Worm (Caenorhabditis elegans): Measurements from ENCODE around the gene T27D12.6.

Gene T27D12.6

ce11 chrII:11830601-11831000 lies 4.7 kb upstream of the T27D12.6 start:
- TF ChIP-seq unc-62 (GFP tag; optimal IDR thresholded peaks at IDR 0.05) = no peak

DNA sequence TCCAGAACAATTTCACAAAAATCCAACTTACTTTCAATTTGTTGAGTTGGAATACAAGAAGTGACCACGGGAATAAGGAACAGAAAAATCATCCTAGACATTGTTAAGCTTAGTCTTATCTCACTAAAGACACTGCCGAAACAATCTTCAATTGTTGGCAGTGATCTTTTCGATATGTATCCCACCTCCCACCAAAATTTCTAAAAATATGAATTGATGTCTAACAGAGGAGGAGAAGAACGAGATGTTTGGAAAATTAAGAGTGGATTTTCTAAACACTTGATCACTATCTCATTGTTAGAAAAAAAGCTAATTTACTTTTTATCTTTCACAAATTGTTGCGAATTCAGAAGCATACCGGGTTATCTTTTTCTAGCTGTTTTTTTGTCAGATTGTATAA lies 2.8 kb upstream of the T27D12.6 start, which contains the start of gene clec-144:
clec-144 (minus strand) TSS at position 101 of the 400 bp plus-strand sequence.
- no peak for TF ChIP-seq unc-62 (GFP tag; optimal IDR thresholded peaks at IDR 0.05)

DNA sequence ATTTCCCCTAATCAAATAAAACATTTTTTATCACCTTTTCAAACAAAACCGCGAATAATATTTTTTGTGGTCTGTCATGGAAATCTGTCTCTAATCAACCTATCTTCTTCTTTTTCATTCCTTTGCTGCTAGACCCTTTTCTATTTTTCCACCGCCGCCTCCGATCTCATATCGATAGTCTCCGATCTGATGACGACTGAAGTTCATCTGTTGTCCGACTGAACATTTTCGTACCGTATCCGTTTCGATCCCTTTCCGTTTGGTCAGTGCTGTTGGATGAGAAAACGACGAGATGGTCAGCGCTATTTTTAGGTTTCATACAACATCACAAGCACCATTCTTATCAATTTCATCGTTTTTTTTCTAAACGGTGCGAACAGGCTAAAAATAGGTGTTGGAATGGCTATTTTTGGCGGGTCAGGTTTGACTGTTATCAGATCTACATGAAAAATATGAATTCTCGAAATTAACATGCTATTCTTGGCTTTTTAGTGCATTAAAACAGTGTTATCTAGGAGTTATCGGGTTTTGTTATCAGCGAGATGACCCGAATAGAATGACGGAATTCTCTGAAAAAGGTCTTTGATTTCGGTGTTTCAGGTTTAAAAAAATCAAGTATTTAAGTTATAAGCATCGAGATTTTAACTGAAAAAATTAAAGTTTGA lies 1.4 kb downstream of the T27D12.6 start:
- TF ChIP-seq unc-62 (GFP tag; optimal IDR thresholded peaks at IDR 0.05) = no peak

DNA sequence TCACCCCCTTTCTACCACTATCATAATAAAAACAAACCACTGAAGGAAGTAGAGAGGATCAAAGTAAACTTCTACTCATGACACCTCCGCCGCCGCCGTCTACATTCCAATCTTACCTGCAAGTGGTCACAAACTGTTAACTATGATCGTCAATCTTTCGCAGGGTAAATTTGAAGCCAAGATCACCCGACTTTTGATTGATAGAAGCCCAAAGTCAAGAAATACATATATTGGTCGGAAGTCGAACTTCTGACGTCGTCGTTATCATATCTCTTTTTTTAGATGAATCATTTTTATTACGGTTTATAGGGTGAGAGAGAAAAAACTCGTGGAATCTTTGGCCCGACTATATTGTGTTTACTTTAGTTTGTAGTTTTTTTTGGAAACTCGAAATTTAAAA lies 3.0 kb downstream of the T27D12.6 start:
- no peak for TF ChIP-seq unc-62 (GFP tag; optimal IDR thresholded peaks at IDR 0.05)

- TF ChIP-seq unc-62 (GFP tag; optimal IDR thresholded peaks at IDR 0.05) = no peak
These were observed 3.8 kb downstream of the T27D12.6 start for ce11 chrII:11839116-11839515.

ce11 chrII:11841653-11842052 lies 6.3 kb downstream of the T27D12.6 start:
- no peak for TF ChIP-seq unc-62 (GFP tag; optimal IDR thresholded peaks at IDR 0.05)

DNA sequence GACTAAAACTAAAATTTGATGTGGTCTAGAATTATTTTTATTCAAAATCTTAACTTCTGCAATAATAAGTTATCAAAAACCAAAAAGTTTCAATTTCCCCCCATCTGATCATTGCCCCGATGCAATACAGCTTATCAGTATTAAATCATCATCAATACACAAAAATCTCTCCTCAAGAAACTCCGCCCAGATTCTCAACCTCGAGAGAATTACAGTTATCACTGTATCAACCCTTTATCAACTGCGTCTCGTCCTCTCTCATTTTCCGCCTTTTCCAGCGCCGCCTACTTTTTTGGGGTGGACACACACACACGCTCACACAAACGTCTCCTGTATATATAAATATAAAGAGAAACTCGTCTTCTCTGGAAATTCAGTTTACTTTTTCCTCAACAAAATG lies 7.0 kb downstream of the T27D12.6 start, which contains the start of gene T27D12.1:
T27D12.1 (plus strand) TSS at position 301 of the 400 bp plus-strand sequence.
- no peak for TF ChIP-seq unc-62 (GFP tag; optimal IDR thresholded peaks at IDR 0.05)

DNA sequence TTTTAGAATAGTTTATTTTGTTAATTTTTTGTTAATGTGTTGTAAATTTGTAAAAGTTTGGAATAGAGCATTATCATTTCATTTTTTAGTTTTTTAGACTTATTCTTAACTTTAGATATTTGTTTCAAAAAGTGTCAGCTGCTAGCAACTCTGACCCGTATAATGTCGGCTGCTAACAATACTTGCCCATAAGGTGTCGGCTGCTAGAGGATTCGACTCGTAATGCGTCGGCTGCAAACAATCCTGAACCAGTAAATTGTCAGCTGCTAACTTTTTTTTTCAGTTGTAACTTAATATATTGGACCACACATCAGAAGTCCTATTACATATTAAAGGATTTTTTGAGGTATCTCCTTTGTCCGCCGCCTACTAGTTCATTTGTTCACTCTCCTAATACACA lies 7.5 kb downstream of the T27D12.6 start:
- TF ChIP-seq unc-62 (GFP tag; optimal IDR thresholded peaks at IDR 0.05) = no peak

DNA sequence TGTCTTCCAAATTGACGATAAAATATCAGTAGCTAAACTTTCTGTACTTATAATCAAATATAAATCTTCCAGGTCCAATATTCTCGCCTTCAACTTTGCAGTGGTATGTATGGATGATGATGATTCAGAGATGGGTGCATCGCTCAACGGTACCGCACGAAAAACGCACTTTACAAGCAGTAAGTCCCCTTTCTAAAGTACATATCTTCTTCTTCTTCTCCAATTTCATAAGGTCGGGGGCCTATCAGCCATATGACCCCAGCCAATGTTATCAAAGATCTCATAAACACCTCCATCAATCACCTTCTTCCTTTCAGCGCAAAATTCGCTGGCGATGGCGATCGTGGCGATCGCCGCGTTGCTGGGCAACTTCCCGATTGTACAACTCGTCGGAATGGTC lies 8.1 kb downstream of the T27D12.6 start:
- TF ChIP-seq unc-62 (GFP tag; optimal IDR thresholded peaks at IDR 0.05) = no peak

ce11 chrII:11844072-11844471 lies 8.8 kb downstream of the T27D12.6 start:
- TF ChIP-seq unc-62 (GFP tag; optimal IDR thresholded peaks at IDR 0.05) = no peak

- no peak for TF ChIP-seq unc-62 (GFP tag; optimal IDR thresholded peaks at IDR 0.05)
These were observed 9.7 kb downstream of the T27D12.6 start for ce11 chrII:11844984-11845383.

- TF ChIP-seq unc-62 (GFP tag; optimal IDR thresholded peaks at IDR 0.05) = no peak
These were observed 10.6 kb downstream of the T27D12.6 start for ce11 chrII:11845954-11846353.

DNA sequence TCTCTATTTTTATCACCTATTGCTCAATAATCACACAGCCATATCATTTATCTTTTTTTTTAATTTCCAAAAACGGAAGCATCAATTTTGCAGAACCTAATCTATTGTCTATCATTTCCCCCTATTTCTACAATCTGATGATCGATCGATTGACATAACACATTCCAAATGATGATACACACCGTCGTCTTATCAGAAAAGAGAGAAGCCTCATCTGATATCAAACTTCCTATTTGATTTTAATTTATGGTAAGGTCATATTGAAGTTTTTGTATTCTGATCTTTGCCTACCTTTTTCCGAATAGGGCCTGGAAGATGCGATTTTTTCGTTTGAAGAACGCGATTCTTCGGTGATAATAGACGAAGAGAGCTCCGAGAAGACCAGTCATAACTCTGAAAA lies 14.3 kb downstream of the T27D12.6 start:
- TF ChIP-seq unc-62 (GFP tag; optimal IDR thresholded peaks at IDR 0.05) = no peak

- no peak for TF ChIP-seq unc-62 (GFP tag; optimal IDR thresholded peaks at IDR 0.05)
These were observed 17.0 kb downstream of the T27D12.6 start for ce11 chrII:11852191-11852901.

DNA sequence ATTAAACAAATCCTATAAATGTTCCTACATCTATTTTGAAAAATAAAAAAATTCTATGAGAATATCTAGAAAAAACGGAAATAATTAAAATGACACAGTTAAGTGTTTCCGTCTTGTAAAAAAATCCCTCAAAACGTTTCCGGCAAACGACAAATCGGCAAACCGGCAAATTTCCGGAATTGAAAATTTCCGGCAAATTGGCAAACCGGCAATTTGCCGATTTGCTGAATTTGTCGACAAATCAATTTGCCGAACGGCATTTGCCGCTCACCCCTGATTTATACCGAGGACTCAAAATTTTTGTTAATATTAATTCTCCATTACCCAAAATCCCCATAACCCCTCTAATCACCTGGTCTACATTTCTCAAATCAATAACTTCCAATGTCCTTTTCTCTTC lies 17.8 kb downstream of the T27D12.6 start:
- TF ChIP-seq unc-62 (GFP tag; optimal IDR thresholded peaks at IDR 0.05) = no peak

ce11 chrII:11854749-11855148 lies 19.4 kb downstream of the T27D12.6 start:
- no peak for TF ChIP-seq unc-62 (GFP tag; optimal IDR thresholded peaks at IDR 0.05)

ce11 chrII:11856361-11856760 lies 21.1 kb downstream of the T27D12.6 start, which contains the start of gene clh-1:
TSS of gene clh-1 (minus strand) at chrII:11856461.
- TF ChIP-seq unc-62 (GFP tag; optimal IDR thresholded peaks at IDR 0.05) = no peak

Measured in whole organism, dauer.